Fruit fly (Drosophila melanogaster): Measurements from ENCODE around the gene CG14011.

- TF ChIP-seq CG8478 (optimal IDR thresholded peaks at IDR 0.05), result no peak
- no peak for TF ChIP-seq CTCF (optimal IDR thresholded peaks at IDR 0.05)
Observed at dm6 chr2L:5542944-5543515, 37.9 kb downstream of the CG14011 start.
